ENCODE assay signal across 5 worm cellular contexts in genomic region chrIII:12960705-12961104, ce11.
A peak's percentile ranks its signal among the peaks of the same experiment; 100 is the strongest.
TF ChIP-seq lines count a peak whose summit lies in the region.

No protein-coding gene starts in this region.

TF ChIP-seq in whole organism, L1 larva, 84 proteins besides CTCF, POLR2A, EP300 and RAD21:
- no peak for TF ChIP-seq sox-4 (tag; optimal IDR thresholded peaks at IDR 0.05; lab: Kevin White, UChicago)
- TF ChIP-seq elt-2 (tag; optimal IDR thresholded peaks at IDR 0.05; lab: Kevin White, UChicago), result peak; percentile 53
TF ChIP-seq in whole organism, L1 larva: peak in this region for 1.

TF ChIP-seq in whole organism, L2 larva, 48 proteins besides CTCF, POLR2A, EP300 and RAD21:
- TF ChIP-seq fos-1 (tag; optimal IDR thresholded peaks at IDR 0.05; lab: Kevin White, UChicago) (peak; percentile 69), nhr-21 (tag; optimal IDR thresholded peaks at IDR 0.05; lab: Kevin White, UChicago) (no peak)

TF ChIP-seq in whole organism, L3 larva, 47 proteins besides CTCF, POLR2A, EP300 and RAD21:
- TF ChIP-seq pqm-1 (tag; optimal IDR thresholded peaks at IDR 0.05; lab: Kevin White, UChicago), result peak; percentile 60
- peak; percentile 18 for TF ChIP-seq jun-1 (tag; optimal IDR thresholded peaks at IDR 0.05; lab: Kevin White, UChicago)
- peak; percentile 81 for TF ChIP-seq elt-2 (tag; optimal IDR thresholded peaks at IDR 0.05; lab: Kevin White, UChicago)
- TF ChIP-seq R02D3.7 (tag; optimal IDR thresholded peaks at IDR 0.05; lab: Kevin White, UChicago), result no peak
- no peak for TF ChIP-seq sea-2 (GFP tag; optimal IDR thresholded peaks at IDR 0.05; lab: Kevin White, UChicago)
- TF ChIP-seq pha-4 (tag; optimal IDR thresholded peaks at IDR 0.05; lab: Kevin White, UChicago), result peak; percentile 52

TF ChIP-seq in whole organism, L4 larva, 104 proteins besides CTCF, POLR2A, EP300 and RAD21:
- TF ChIP-seq unc-62 (GFP tag; optimal IDR thresholded peaks at IDR 0.05 in 1 of 2; lab: Kevin White, UChicago) (no peak), unc-62 (tag; optimal IDR thresholded peaks at IDR 0.05; lab: Kevin White, UChicago) (no peak), hlh-11 (tag; optimal IDR thresholded peaks at IDR 0.05; lab: Kevin White, UChicago) (peak; percentile 46), daf-16 (GFP tag; optimal IDR thresholded peaks at IDR 0.05; lab: Kevin White, UChicago) (no peak), daf-16 (tag; optimal IDR thresholded peaks at IDR 0.05; lab: Kevin White, UChicago) (peak; percentile 54), nhr-10 (tag; optimal IDR thresholded peaks at IDR 0.05; lab: Kevin White, UChicago) (no peak), dmd-8 (GFP tag; IDR thresholded peaks at IDR 0.05; lab: Robert Waterston, UW) (no peak), dmd-6 (GFP tag; IDR thresholded peaks at IDR 0.05; lab: Robert Waterston, UW) (peak; percentile 68), hmg-1.1 (GFP tag; IDR thresholded peaks at IDR 0.05; lab: Robert Waterston, UW) (no peak), hlh-30 (tag; optimal IDR thresholded peaks at IDR 0.05; lab: Kevin White, UChicago; ENCODE audit: insufficient read depth) (peak; percentile 49), lim-7 (GFP tag; IDR thresholded peaks at IDR 0.05; lab: Robert Waterston, UW) (no peak), ceh-28 (tag; optimal IDR thresholded peaks at IDR 0.05; lab: Kevin White, UChicago) (no peak), mxl-2 (GFP tag; conservative IDR thresholded peaks at IDR 0.05; lab: Robert Waterston, UW) (no peak), F49E8.2 (tag; optimal IDR thresholded peaks at IDR 0.05; lab: Kevin White, UChicago; ENCODE audit: borderline replicate concordance) (no peak), nhr-42 (GFP tag; IDR thresholded peaks at IDR 0.05; lab: Robert Waterston, UW) (no peak), nhr-28 (tag; optimal IDR thresholded peaks at IDR 0.05; lab: Kevin White, UChicago) (peak; percentile 43), dve-1 (tag; optimal IDR thresholded peaks at IDR 0.05; lab: Kevin White, UChicago; ENCODE audit: insufficient read depth) (peak; percentile 61), ceh-62 (tag; optimal IDR thresholded peaks at IDR 0.05; lab: Kevin White, UChicago) (no peak), nhr-41 (GFP tag; IDR thresholded peaks at IDR 0.05; lab: Robert Waterston, UW) (0 out of 2 replicates have a peak, but pooled peaks have one; percentile 18), pqm-1 (tag; optimal IDR thresholded peaks at IDR 0.05; lab: Kevin White, UChicago) (peak; percentile 59), lin-1 (GFP tag; IDR thresholded peaks at IDR 0.05; lab: Robert Waterston, UW) (peak; percentile 42; the same call in 1 of the 2 replicates)

TF ChIP-seq in whole organism, young adult, 124 proteins besides CTCF, POLR2A, EP300 and RAD21:
- TF ChIP-seq ccch-3 (GFP tag; optimal IDR thresholded peaks at IDR 0.05; lab: Kevin White, UChicago), result no peak
- no peak for TF ChIP-seq T07F8.4 (tag; optimal IDR thresholded peaks at IDR 0.05; lab: Kevin White, UChicago)
- no peak for TF ChIP-seq Y56A3A.18 (GFP tag; IDR thresholded peaks at IDR 0.05; lab: Robert Waterston, UW)
- TF ChIP-seq rec-8 (tag; optimal IDR thresholded peaks at IDR 0.05; lab: Kevin White, UChicago), result no peak
- no peak for TF ChIP-seq ceh-91 (GFP tag; IDR thresholded peaks at IDR 0.05; lab: Robert Waterston, UW)
- TF ChIP-seq ztf-18 (tag; optimal IDR thresholded peaks at IDR 0.05; lab: Kevin White, UChicago), result no peak
- TF ChIP-seq cebp-1 (GFP tag; IDR thresholded peaks at IDR 0.05; lab: Robert Waterston, UW), result no peak
- TF ChIP-seq cebp-1 (tag; optimal IDR thresholded peaks at IDR 0.05; lab: Kevin White, UChicago), result peak; percentile 25
- no peak for TF ChIP-seq sptf-2 (GFP tag; optimal IDR thresholded peaks at IDR 0.05; lab: Kevin White, UChicago)
- TF ChIP-seq pha-4 (tag; optimal IDR thresholded peaks at IDR 0.05; lab: Kevin White, UChicago), result peak; percentile 54
- no peak for TF ChIP-seq ceh-27 (GFP tag; optimal IDR thresholded peaks at IDR 0.05; lab: Kevin White, UChicago)
- TF ChIP-seq nhr-80 (tag; optimal IDR thresholded peaks at IDR 0.05; lab: Kevin White, UChicago), result peak; percentile 73
- no peak for TF ChIP-seq lin-26 (GFP tag; IDR thresholded peaks at IDR 0.05; lab: Robert Waterston, UW)
- TF ChIP-seq ztf-6 (GFP tag; IDR thresholded peaks at IDR 0.05; lab: Robert Waterston, UW), result no peak
- TF ChIP-seq tbp1 (GFP tag; optimal IDR thresholded peaks at IDR 0.05; lab: Kevin White, UChicago), result no peak
- TF ChIP-seq unc-62 (GFP tag; optimal IDR thresholded peaks at IDR 0.05; lab: Kevin White, UChicago), result peak; percentile 74
- no peak for TF ChIP-seq mcd-1 (GFP tag; IDR thresholded peaks at IDR 0.05; lab: Robert Waterston, UW)
- no peak for TF ChIP-seq lag-1 (GFP tag; IDR thresholded peaks at IDR 0.05; lab: Robert Waterston, UW)
